Worm (Caenorhabditis elegans): ENCODE data around the gene nas-11.

nas-11 gene

ce11 chrX:6761211-6761610, 47.8 kb downstream of the nas-11 start:
- TF ChIP-seq unc-62 (GFP tag; optimal IDR thresholded peaks at IDR 0.05), result no peak

- TF ChIP-seq unc-62 (GFP tag; optimal IDR thresholded peaks at IDR 0.05), result no peak
Measured at ce11 chrX:6761688-6762185, 48.4 kb downstream of the nas-11 start, which contains the start of gene abts-4. abts-4 (minus strand) TSS chrX:6761738.
